Worm (Caenorhabditis elegans) whole organism, mixed stage, embryonic: ENCODE measurements around the gene lsy-27.
A peak's percentile ranks its signal among the peaks of the same experiment; 100 is the strongest.

Experiments used
- M03D4.4 ChIP-seq: sonication (generic microtip); optimal IDR thresholded peaks from 2 replicates; lab custom pipeline; 2017; ENCODE audit warnings: mild to moderate bottlenecking, missing genetic modification characterization, missing compliant biosample characterization
- bed-3 ChIP-seq: fragments of 200-800 bp; sonication (Bioruptor generic); optimal IDR thresholded peaks from 3 replicates; lab custom pipeline; 2018; ENCODE audit warnings: mild to moderate bottlenecking, missing genetic modification characterization, moderate library complexity, missing compliant biosample characterization
- ceh-39 ChIP-seq: fragments of 150-350 bp; optimal IDR thresholded peaks from 2 replicates; lab custom pipeline; 2014; ENCODE audit warnings: missing biosample characterization, missing genetic modification characterization
- ceh-43 ChIP-seq: fragments of 200-800 bp; sonication (Bioruptor generic); optimal IDR thresholded peaks from 2 replicates; lab custom pipeline; 2018; ENCODE audit warnings: mild to moderate bottlenecking, missing genetic modification characterization, moderate library complexity, missing compliant biosample characterization
- ces-1 ChIP-seq: fragments of 150-350 bp; optimal IDR thresholded peaks from 2 replicates; lab custom pipeline; 2014; ENCODE audit warnings: missing biosample characterization, missing genetic modification reagents, missing genetic modification characterization
- cnd-1 ChIP-seq: fragments of 200-800 bp; sonication (Bioruptor generic); optimal IDR thresholded peaks from 2 replicates; lab custom pipeline; 2018; ENCODE audit warnings: mild to moderate bottlenecking, missing genetic modification characterization, missing compliant biosample characterization
- drap-1 ChIP-seq: fragments of 200-800 bp; sonication (Bioruptor generic); optimal IDR thresholded peaks from 3 replicates; lab custom pipeline; 2018; ENCODE audit warnings: mild to moderate bottlenecking, missing genetic modification characterization, missing compliant biosample characterization
- elt-1 ChIP-seq: sonication (generic microtip); optimal IDR thresholded peaks from 2 replicates; lab custom pipeline; 2017; ENCODE audit warnings: missing genetic modification characterization, mild to moderate bottlenecking, missing compliant biosample characterization, antibody characterized with exemption, moderate library complexity, borderline replicate concordance; ENCODE audit not compliant: insufficient read depth
- elt-3 ChIP-seq: fragments of 150-350 bp; optimal IDR thresholded peaks from 2 replicates; lab custom pipeline; 2014; ENCODE audit warnings: missing biosample characterization, missing genetic modification characterization
- hlh-1 ChIP-seq: fragments of 150-350 bp; optimal IDR thresholded peaks from 2 replicates; lab custom pipeline; 2014; ENCODE audit warnings: missing biosample characterization, missing genetic modification reagents, missing genetic modification characterization
- lin-13 ChIP-seq: fragments of 150-350 bp; optimal IDR thresholded peaks from 2 replicates; lab custom pipeline; 2014; ENCODE audit warnings: missing biosample characterization, missing genetic modification characterization
- lin-32 ChIP-seq: fragments of 200-800 bp; sonication (Bioruptor generic); optimal IDR thresholded peaks from 2 replicates; lab custom pipeline; 2018; ENCODE audit warnings: mild to moderate bottlenecking, missing genetic modification characterization, missing compliant biosample characterization
- mab-5 ChIP-seq: fragments of 150-350 bp; optimal IDR thresholded peaks from 2 replicates; lab custom pipeline; 2014; ENCODE audit warnings: missing biosample characterization, missing genetic modification characterization
- mep-1 ChIP-seq: fragments of 150-350 bp; optimal IDR thresholded peaks from 2 replicates; lab custom pipeline; 2017; ENCODE audit warnings: missing biosample characterization, missing genetic modification reagents, missing genetic modification characterization, inconsistent platforms
- mls-2 ChIP-seq: sonication (generic microtip); optimal IDR thresholded peaks from 2 replicates; lab custom pipeline; 2016; ENCODE audit warnings: mild to moderate bottlenecking, missing genetic modification characterization, moderate library complexity, missing compliant biosample characterization
- nhr-12 ChIP-seq: fragments of 150-350 bp; optimal IDR thresholded peaks from 2 replicates; lab custom pipeline; 2014; ENCODE audit warnings: missing biosample characterization, missing genetic modification characterization
- nhr-2 ChIP-seq: fragments of 150-350 bp; optimal IDR thresholded peaks from 2 replicates; lab custom pipeline; 2014; ENCODE audit warnings: missing biosample characterization, missing genetic modification characterization
- nhr-237 ChIP-seq: fragments of 150-350 bp; optimal IDR thresholded peaks from 2 replicates; lab custom pipeline; 2014; ENCODE audit warnings: missing biosample characterization, missing genetic modification characterization
- nhr-28 ChIP-seq: fragments of 150-350 bp; optimal IDR thresholded peaks from 2 replicates; lab custom pipeline; 2014; ENCODE audit warnings: missing biosample characterization, missing genetic modification characterization
- nhr-76 ChIP-seq: sonication (generic microtip); optimal IDR thresholded peaks from 2 replicates; lab custom pipeline; 2017; ENCODE audit warnings: missing biosample characterization, missing genetic modification characterization
- pha-4 ChIP-seq: fragments of 150-350 bp; optimal IDR thresholded peaks from 2 replicates; lab custom pipeline; 2018; ENCODE audit warnings: missing biosample characterization, missing genetic modification reagents, missing genetic modification characterization
- sem-2 ChIP-seq: fragments of 200-800 bp; sonication (Bioruptor generic); optimal IDR thresholded peaks from 2 replicates; lab custom pipeline; 2018; ENCODE audit warnings: mild to moderate bottlenecking, missing genetic modification characterization, missing compliant biosample characterization
- sptf-1 ChIP-seq: sonication (generic microtip); optimal IDR thresholded peaks from 2 replicates; lab custom pipeline; 2017; ENCODE audit warnings: mild to moderate bottlenecking, missing genetic modification characterization, moderate library complexity, missing compliant biosample characterization
- tbx-8 ChIP-seq: fragments of 200-800 bp; sonication (Bioruptor generic); optimal IDR thresholded peaks from 2 replicates; lab custom pipeline; 2018; ENCODE audit warnings: mild to moderate bottlenecking, missing genetic modification characterization, moderate library complexity, missing compliant biosample characterization
- unc-120 ChIP-seq: sonication (generic microtip); optimal IDR thresholded peaks from 2 replicates; lab custom pipeline; 2017; ENCODE audit warnings: missing genetic modification characterization, missing compliant biosample characterization; ENCODE audit not compliant: poor library complexity, severe bottlenecking
- unc-39 ChIP-seq: fragments of 150-350 bp; optimal IDR thresholded peaks from 2 replicates; lab custom pipeline; 2014; ENCODE audit warnings: missing biosample characterization, missing genetic modification characterization
- unc-62 ChIP-seq: fragments of 150-350 bp; optimal IDR thresholded peaks from 2 replicates; lab custom pipeline; 2014; ENCODE audit warnings: missing biosample characterization, missing genetic modification reagents, missing genetic modification characterization
- zip-8 ChIP-seq: fragments of 150-350 bp; optimal IDR thresholded peaks from 2 replicates; lab custom pipeline; 2014; ENCODE audit warnings: missing biosample characterization, missing genetic modification characterization
- ztf-11 ChIP-seq: fragments of 150-350 bp; optimal IDR thresholded peaks from 2 replicates; lab custom pipeline; 2014; ENCODE audit warnings: missing biosample characterization, missing genetic modification characterization

Gene lsy-27

DNA sequence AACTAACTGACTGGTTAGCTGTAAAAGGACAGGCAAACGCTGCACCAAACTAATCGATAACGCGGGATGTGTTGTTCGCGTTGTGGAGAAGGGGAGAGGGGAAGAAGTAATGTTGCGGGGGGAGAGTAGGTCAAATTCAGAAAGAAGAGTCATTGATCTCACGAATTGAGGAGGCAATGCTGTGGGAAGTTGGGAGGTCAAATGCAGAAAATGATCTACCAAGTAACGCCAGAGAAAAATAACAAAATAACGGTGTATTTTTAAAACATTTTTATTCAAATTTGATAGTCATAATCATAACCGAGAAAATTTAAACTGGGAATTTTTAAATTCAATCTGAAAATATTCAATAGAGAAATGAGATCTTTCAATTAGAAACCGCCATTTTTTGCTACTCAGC lies at the start of gene lsy-27:
TSS of gene lsy-27 (minus strand) at position 101 of the 400 bp plus-strand sequence.
- TF ChIP-seq elt-3: no peak
- TF ChIP-seq drap-1 (GFP tag; lab: Kevin White, UChicago): no peak
- no peak for TF ChIP-seq hlh-1 (tag; lab: Kevin White, UChicago)
- TF ChIP-seq nhr-2 (tag; lab: Kevin White, UChicago): no peak
- no peak for TF ChIP-seq bed-3 (GFP tag; lab: Kevin White, UChicago)
- no peak for TF ChIP-seq nhr-28 (tag; lab: Kevin White, UChicago)
- TF ChIP-seq nhr-12 (tag; lab: Kevin White, UChicago): no peak
- no peak for TF ChIP-seq sptf-1 (tag; lab: Kevin White, UChicago)
- TF ChIP-seq ztf-11 (tag; lab: Kevin White, UChicago): no peak
- TF ChIP-seq unc-39 (tag; lab: Kevin White, UChicago): no peak
- TF ChIP-seq sem-2: no peak
- no peak for TF ChIP-seq unc-62 (GFP tag; lab: Kevin White, UChicago)
- no peak for TF ChIP-seq lin-32 (GFP tag; lab: Kevin White, UChicago)
- TF ChIP-seq mep-1: no peak
- no peak for TF ChIP-seq pha-4 (tag; lab: Kevin White, UChicago)
- TF ChIP-seq zip-8 (tag; lab: Kevin White, UChicago): no peak
- no peak for TF ChIP-seq elt-1 (tag; lab: Kevin White, UChicago)

DNA sequence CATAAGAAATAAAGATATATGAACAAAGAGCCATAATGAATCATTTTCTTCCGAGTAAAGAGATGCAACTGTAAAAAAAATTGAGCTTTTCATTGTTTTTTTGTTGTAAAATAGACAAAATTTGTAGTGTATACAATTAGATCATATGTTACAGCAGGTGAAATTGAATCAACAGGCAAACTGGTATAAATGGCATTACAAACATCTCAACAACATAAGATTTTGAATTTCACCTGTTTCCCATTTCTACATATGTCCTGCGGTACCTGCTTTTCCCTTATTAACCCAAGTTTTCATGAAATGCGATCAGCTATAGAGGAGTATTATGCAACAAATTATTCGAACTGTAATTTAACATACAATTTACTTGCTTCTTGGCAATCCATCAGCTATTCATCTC lies 45.4 kb upstream of the lsy-27 start, which contains the start of gene srh-120:
TSS of gene srh-120 (plus strand) at position 301 of the 400 bp plus-strand sequence.
- TF ChIP-seq nhr-12 (tag; lab: Kevin White, UChicago) (no peak), unc-62 (GFP tag; lab: Kevin White, UChicago) (no peak), ces-1 (GFP tag; lab: Kevin White, UChicago) (no peak), M03D4.4 (no peak)

DNA sequence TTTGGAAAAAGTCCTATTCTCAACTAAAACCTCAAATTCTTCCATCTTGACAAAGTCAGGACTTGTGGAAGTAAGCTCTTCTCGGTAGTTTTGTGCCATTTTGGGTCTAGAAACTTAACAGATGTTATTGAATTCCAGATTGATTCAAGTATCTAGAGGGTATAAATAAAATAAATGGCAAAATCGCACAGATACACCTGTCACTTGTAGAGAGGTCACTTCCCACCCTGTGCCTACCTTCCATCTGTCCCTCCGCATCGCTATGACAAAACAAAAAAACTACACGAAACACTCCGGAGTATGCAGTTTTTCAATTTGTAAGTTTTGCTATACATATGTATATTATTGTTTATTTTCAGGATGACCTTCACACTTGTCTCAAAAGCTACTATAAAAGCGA lies 29.9 kb upstream of the lsy-27 start, which contains the start of gene Y20C6A.4:
TSS of gene Y20C6A.4 (plus strand) at position 301 of the 400 bp plus-strand sequence.
- TF ChIP-seq nhr-2 (tag; lab: Kevin White, UChicago): no peak
- TF ChIP-seq cnd-1: no peak
- TF ChIP-seq lin-32 (GFP tag; lab: Kevin White, UChicago): no peak
- no peak for TF ChIP-seq ces-1 (GFP tag; lab: Kevin White, UChicago)
- no peak for TF ChIP-seq unc-39 (tag; lab: Kevin White, UChicago)
- TF ChIP-seq nhr-76 (tag; lab: Kevin White, UChicago): no peak
- no peak for TF ChIP-seq nhr-28 (tag; lab: Kevin White, UChicago)
- TF ChIP-seq drap-1 (GFP tag; lab: Kevin White, UChicago): no peak

DNA sequence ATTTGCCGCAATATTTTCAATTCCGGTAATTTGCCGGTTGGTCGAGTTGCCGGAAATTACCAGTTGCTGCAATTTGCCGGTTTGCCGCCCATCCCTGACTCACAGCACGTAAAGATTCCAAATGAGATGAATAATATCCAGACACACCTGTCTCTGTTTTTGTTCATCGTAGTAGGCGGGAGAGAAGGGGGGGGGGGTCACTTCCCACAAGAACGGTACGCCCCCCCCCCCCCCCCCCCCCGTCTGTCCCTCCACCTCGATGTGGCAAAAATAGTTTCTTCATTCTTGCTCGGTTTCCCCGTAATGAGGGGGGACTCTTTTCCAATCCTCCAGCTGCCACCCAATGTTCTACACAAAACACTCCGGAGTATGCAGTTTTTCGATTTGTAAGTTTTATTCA lies 27.1 kb upstream of the lsy-27 start, which contains the start of gene fbxb-7:
TSS of gene fbxb-7 (plus strand) at position 267 of the 400 bp plus-strand sequence.
- TF ChIP-seq drap-1 (GFP tag; lab: Kevin White, UChicago) (peak; percentile 53), nhr-237 (tag; lab: Kevin White, UChicago) (no peak)

DNA sequence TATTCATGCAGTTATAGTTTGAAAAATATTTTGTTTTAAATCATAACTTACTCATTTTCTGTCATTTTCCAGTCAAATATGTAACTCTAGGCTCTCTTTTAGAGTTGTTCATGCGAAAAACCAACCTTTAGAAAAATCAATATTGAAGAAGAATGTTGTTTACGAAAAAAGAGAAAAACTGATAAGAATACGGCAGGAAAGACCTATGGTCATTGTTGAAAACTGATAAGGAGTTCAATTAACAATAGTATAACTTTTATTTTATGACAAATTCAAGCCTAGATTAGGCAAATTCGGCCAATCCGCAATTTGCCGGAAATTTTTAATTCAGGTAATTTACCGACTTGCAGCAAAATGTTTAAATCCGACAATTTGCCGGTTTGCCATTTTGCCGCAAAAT lies 26.6 kb upstream of the lsy-27 start, which contains the start of gene Y20C6A.1:
TSS of gene Y20C6A.1 (minus strand) at position 107 of the 400 bp plus-strand sequence.
- TF ChIP-seq mep-1: no peak
- no peak for TF ChIP-seq lin-13 (tag; lab: Kevin White, UChicago)
- TF ChIP-seq M03D4.4: no peak
- no peak for TF ChIP-seq ces-1 (GFP tag; lab: Kevin White, UChicago)
- TF ChIP-seq elt-3: no peak
- no peak for TF ChIP-seq mab-5 (tag; lab: Kevin White, UChicago)
- no peak for TF ChIP-seq tbx-8
- TF ChIP-seq unc-62 (GFP tag; lab: Kevin White, UChicago): no peak
- no peak for TF ChIP-seq nhr-237 (tag; lab: Kevin White, UChicago)
- no peak for TF ChIP-seq hlh-1 (tag; lab: Kevin White, UChicago)
- TF ChIP-seq nhr-28 (tag; lab: Kevin White, UChicago): no peak
- no peak for TF ChIP-seq ceh-39 (tag; lab: Kevin White, UChicago)
- TF ChIP-seq elt-1 (tag; lab: Kevin White, UChicago): no peak
- TF ChIP-seq mls-2 (tag; lab: Kevin White, UChicago): no peak
- no peak for TF ChIP-seq drap-1 (GFP tag; lab: Kevin White, UChicago)
- no peak for TF ChIP-seq unc-120
- TF ChIP-seq sem-2: no peak
- TF ChIP-seq ceh-43 (GFP tag; lab: Kevin White, UChicago): no peak
